Worm (Caenorhabditis elegans) whole organism, L4 larva: ENCODE measurements around the gene lin-36.

ENCODE experiments used
- D1046.2 ChIP-seq: fragments of 200-800 bp; sonication (Bioruptor generic); IDR thresholded peaks from 2 replicates; pipeline ENCODE4 v1.3.6; 2022; ENCODE audit warnings: missing genetic modification characterization, missing compliant biosample characterization
- F10B5.3 ChIP-seq: sonication (generic microtip); optimal IDR thresholded peaks from 2 replicates; lab custom pipeline; 2016; ENCODE audit warnings: mild to moderate bottlenecking, missing genetic modification characterization, missing compliant biosample characterization
- F37D6.2 ChIP-seq: sonication (generic microtip); optimal IDR thresholded peaks from 2 replicates; lab custom pipeline; 2016; ENCODE audit warnings: mild to moderate bottlenecking, missing genetic modification characterization, missing compliant biosample characterization
- R02D3.7 ChIP-seq: fragments of 150-350 bp; sonication (generic microtip); optimal IDR thresholded peaks from 3 replicates; lab custom pipeline; 2014; ENCODE audit warnings: missing biosample characterization, missing genetic modification characterization
- T20F7.1 ChIP-seq: fragments of 200-800 bp; sonication (Bioruptor generic); optimal IDR thresholded peaks from 2 replicates; lab custom pipeline; 2018; ENCODE audit warnings: mild to moderate bottlenecking, missing genetic modification characterization, missing compliant biosample characterization
- T26A8.4 ChIP-seq: fragments of 200-800 bp; sonication (Bioruptor generic); IDR thresholded peaks from 2 replicates; pipeline ENCODE4 v1.3.6; 2022; ENCODE audit warnings: missing genetic modification characterization, missing compliant biosample characterization
- Y105C5A.15 ChIP-seq: fragments of 200-800 bp; sonication (Bioruptor generic); IDR thresholded peaks from 2 replicates; pipeline ENCODE4 v1.3.6; 2022; ENCODE audit warnings: missing genetic modification characterization, missing compliant biosample characterization
- ZK337.2 ChIP-seq: fragments of 200-800 bp; sonication (Bioruptor generic); IDR thresholded peaks from 2 replicates; pipeline ENCODE4 v1.3.6; 2022; ENCODE audit warnings: missing genetic modification reagents, missing genetic modification characterization, missing compliant biosample characterization
- aly-2 ChIP-seq: sonication (generic microtip); optimal IDR thresholded peaks from 2 replicates; lab custom pipeline; 2018; ENCODE audit warnings: missing biosample characterization, missing genetic modification characterization
- ama-1 ChIP-seq: fragments of 150-350 bp; optimal IDR thresholded peaks from 2 replicates; lab custom pipeline; 2014; ENCODE audit warnings: inconsistent platforms, mixed read lengths
- ceh-28 ChIP-seq: fragments of 150-350 bp; optimal IDR thresholded peaks from 2 replicates; lab custom pipeline; 2014; ENCODE audit warnings: missing biosample characterization, missing genetic modification reagents, missing genetic modification characterization
- ceh-32 ChIP-seq: sonication (generic microtip); optimal IDR thresholded peaks from 2 replicates; lab custom pipeline; 2016; ENCODE audit warnings: mild to moderate bottlenecking, missing genetic modification characterization, missing compliant biosample characterization; ENCODE audit not compliant: poor library complexity
- ceh-44 ChIP-seq: fragments of 200-800 bp; sonication (Bioruptor generic); IDR thresholded peaks from 2 replicates; pipeline ENCODE4 v1.3.6; 2022; ENCODE audit warnings: missing genetic modification reagents, missing genetic modification characterization, missing compliant biosample characterization
- ces-1 ChIP-seq: fragments of 150-350 bp; sonication (generic microtip); optimal IDR thresholded peaks from 4 replicates; lab custom pipeline; 2014; ENCODE audit warnings: missing biosample characterization, missing genetic modification reagents, missing genetic modification characterization
- cey-2 ChIP-seq: sonication (generic microtip); optimal IDR thresholded peaks from 3 replicates; lab custom pipeline; 2017; ENCODE audit warnings: missing genetic modification characterization, mild to moderate bottlenecking, missing compliant biosample characterization, antibody characterized with exemption, borderline replicate concordance; ENCODE audit not compliant: insufficient read depth
- daf-8 ChIP-seq: fragments of 200-800 bp; sonication (Bioruptor generic); IDR thresholded peaks from 2 replicates; pipeline ENCODE4 v1.3.6; 2022; ENCODE audit warnings: missing genetic modification characterization, missing compliant biosample characterization
- dpl-1 ChIP-seq: fragments of 150-350 bp; optimal IDR thresholded peaks from 2 replicates; lab custom pipeline; 2014; ENCODE audit warnings: missing biosample characterization, missing genetic modification reagents, missing genetic modification characterization
- dve-1 ChIP-seq: sonication (generic microtip); optimal IDR thresholded peaks from 2 replicates; lab custom pipeline; 2017; ENCODE audit warnings: antibody characterized with exemption, mild to moderate bottlenecking, missing genetic modification characterization, missing compliant biosample characterization; ENCODE audit not compliant: insufficient read depth
- egl-27 ChIP-seq: sonication (generic microtip); optimal IDR thresholded peaks from 3 replicates; lab custom pipeline; 2017; ENCODE audit warnings: missing biosample characterization, missing genetic modification reagents, missing genetic modification characterization
- fos-1 ChIP-seq: fragments of 150-350 bp; optimal IDR thresholded peaks from 2 replicates; lab custom pipeline; 2014; ENCODE audit warnings: missing biosample characterization, missing genetic modification characterization
- lin-15B ChIP-seq: fragments of 150-350 bp; sonication (generic microtip); optimal IDR thresholded peaks from 3 replicates; lab custom pipeline; 2014; ENCODE audit warnings: missing biosample characterization, missing genetic modification characterization
- lin-29 ChIP-seq: fragments of 200-800 bp; sonication (Bioruptor generic); IDR thresholded peaks from 2 replicates; pipeline ENCODE4 v1.3.6; 2022; ENCODE audit warnings: missing genetic modification reagents, missing genetic modification characterization, missing compliant biosample characterization
- lin-38 ChIP-seq: fragments of 200-800 bp; sonication (Bioruptor generic); IDR thresholded peaks from 2 replicates; pipeline ENCODE4 v1.3.6; 2022; ENCODE audit warnings: missing genetic modification reagents, missing genetic modification characterization, missing compliant biosample characterization
- lsy-2 ChIP-seq, 2 experiments: fragments of 150-350 bp in 1 of 2; sonication (generic microtip) in 1 of 2; optimal IDR thresholded peaks; 2 replicates each; lab custom pipeline; 2014 to 2017; ENCODE audit warnings: missing biosample characterization in 2 of 2, missing genetic modification characterization in 2 of 2
- madf-9 ChIP-seq: fragments of 200-800 bp; sonication (Bioruptor generic); conservative IDR thresholded peaks from 2 replicates; pipeline ENCODE4 v1.3.6; 2022; ENCODE audit warnings: missing genetic modification reagents, missing genetic modification characterization, missing compliant biosample characterization
- mdl-1 ChIP-seq, 2 experiments: fragments of 150-350 bp in 1 of 2; sonication (generic microtip) in 1 of 2; optimal IDR thresholded peaks; 2 replicates each; lab custom pipeline; 2014 to 2017; ENCODE audit warnings: missing biosample characterization in 2 of 2, missing genetic modification characterization in 2 of 2
- mdt-29 ChIP-seq: fragments of 200-800 bp; sonication (Bioruptor generic); IDR thresholded peaks from 2 replicates; pipeline ENCODE4 v1.3.6; 2022; ENCODE audit warnings: missing genetic modification reagents, missing genetic modification characterization, missing compliant biosample characterization
- mes-2 ChIP-seq: sonication (generic microtip); optimal IDR thresholded peaks from 2 replicates; lab custom pipeline; 2016; ENCODE audit warnings: missing genotype, mild to moderate bottlenecking, missing genetic modification characterization, missing compliant biosample characterization; ENCODE audit not compliant: poor library complexity, severe bottlenecking
- mxl-3 ChIP-seq: fragments of 200-800 bp; sonication (Bioruptor generic); optimal IDR thresholded peaks from 2 replicates; lab custom pipeline; 2018; ENCODE audit warnings: mild to moderate bottlenecking, missing genetic modification characterization, missing compliant biosample characterization
- nhr-10 ChIP-seq: fragments of 150-350 bp; optimal IDR thresholded peaks from 2 replicates; lab custom pipeline; 2014; ENCODE audit warnings: missing biosample characterization, missing genetic modification characterization
- nhr-11 ChIP-seq: fragments of 150-350 bp; optimal IDR thresholded peaks from 2 replicates; lab custom pipeline; 2014; ENCODE audit warnings: missing biosample characterization, missing genetic modification characterization
- nhr-111 ChIP-seq: fragments of 200-800 bp; sonication (Bioruptor generic); optimal IDR thresholded peaks from 2 replicates; lab custom pipeline; 2018; ENCODE audit warnings: mild to moderate bottlenecking, missing genetic modification characterization, missing compliant biosample characterization
- nhr-25 ChIP-seq: sonication (generic microtip); optimal IDR thresholded peaks from 2 replicates; lab custom pipeline; 2017; ENCODE audit warnings: missing genetic modification characterization, mild to moderate bottlenecking, missing compliant biosample characterization, antibody characterized with exemption, moderate library complexity, borderline replicate concordance; ENCODE audit not compliant: insufficient read depth
- nhr-41 ChIP-seq: fragments of 200-800 bp; sonication (Bioruptor generic); IDR thresholded peaks from 2 replicates; pipeline ENCODE4 v1.3.6; 2022; ENCODE audit warnings: missing genetic modification reagents, missing genetic modification characterization, missing compliant biosample characterization
- nhr-48 ChIP-seq: sonication (generic microtip); optimal IDR thresholded peaks from 2 replicates; lab custom pipeline; 2016; ENCODE audit warnings: mild to moderate bottlenecking, missing genetic modification characterization, missing compliant biosample characterization
- php-3 ChIP-seq: fragments of 200-800 bp; sonication (Bioruptor generic); IDR thresholded peaks from 2 replicates; pipeline ENCODE4 v1.3.6; 2022; ENCODE audit warnings: missing genetic modification reagents, missing genetic modification characterization, missing compliant biosample characterization
- pqm-1 ChIP-seq: sonication (generic microtip); optimal IDR thresholded peaks from 2 replicates; lab custom pipeline; 2017; ENCODE audit warnings: missing biosample characterization, missing genetic modification characterization
- saeg-2 ChIP-seq: fragments of 200-800 bp; sonication (Bioruptor generic); IDR thresholded peaks from 2 replicates; pipeline ENCODE4 v1.3.6; 2022; ENCODE audit warnings: missing genetic modification reagents, missing genetic modification characterization, missing compliant biosample characterization
- set-16 ChIP-seq: fragments of 200-800 bp; sonication (Bioruptor generic); IDR thresholded peaks from 2 replicates; pipeline ENCODE4 v1.3.6; 2022; ENCODE audit warnings: missing genetic modification reagents, missing genetic modification characterization, missing compliant biosample characterization
- snpc-4 ChIP-seq: fragments of 150-350 bp; optimal IDR thresholded peaks from 2 replicates; lab custom pipeline; 2014; ENCODE audit warnings: missing biosample characterization, missing genetic modification characterization
- unc-62 ChIP-seq, 3 experiments: fragments of 150-350 bp in 1 of 3; sonication (generic microtip); optimal IDR thresholded peaks in 2 of 3; peaks in 1 of 3; 1 replicate in 1 of 3; 2 replicates in 2 of 3; lab custom pipeline; 2014 to 2017; ENCODE audit warnings: missing biosample characterization in 3 of 3, missing genetic modification characterization in 3 of 3, missing genetic modification reagents in 3 of 3, missing genotype in 1 of 3
- vab-7 ChIP-seq: fragments of 200-800 bp; sonication (Bioruptor generic); IDR thresholded peaks from 2 replicates; pipeline ENCODE4 v1.3.6; 2022; ENCODE audit warnings: missing genetic modification reagents, missing genetic modification characterization, missing compliant biosample characterization
- zip-2 ChIP-seq: fragments of 150-350 bp; optimal IDR thresholded peaks from 2 replicates; lab custom pipeline; 2014; ENCODE audit warnings: missing biosample characterization, missing genetic modification characterization
- ztf-11 ChIP-seq: fragments of 150-350 bp; optimal IDR thresholded peaks from 2 replicates; lab custom pipeline; 2014; ENCODE audit warnings: missing biosample characterization, missing genetic modification characterization
- ztf-7 ChIP-seq: fragments of 150-350 bp; optimal IDR thresholded peaks from 2 replicates; lab custom pipeline; 2014; ENCODE audit warnings: missing biosample characterization, missing genetic modification characterization

Gene lin-36

ce11 chrIII:7978289-7978688 lies 42.4 kb downstream of the lin-36 start (continued):
- TF ChIP-seq F10B5.3 (tag; lab: Kevin White, UChicago) (no peak), T26A8.4 (GFP tag; lab: Robert Waterston, UW) (no peak), lsy-2 (tag; optimal IDR thresholded peaks at IDR 0.05; lab: Kevin White, UChicago) (no peak), mxl-3 (GFP tag; lab: Kevin White, UChicago) (peak; percentile 23), nhr-10 (no peak), D1046.2 (GFP tag; lab: Robert Waterston, UW) (no peak)
- TF ChIP-seq, all 104 proteins: peak for 20

ce11 chrIII:7977777-7978176 lies 42.9 kb downstream of the lin-36 start, which contains the start of gene C06G4.4:
TSS of gene C06G4.4 (minus strand) at chrIII:7977812.
- TF ChIP-seq egl-27 (tag; lab: Kevin White, UChicago) (no peak), nhr-48 (tag; lab: Kevin White, UChicago) (no peak), mdl-1 (tag; optimal IDR thresholded peaks at IDR 0.05; lab: Kevin White, UChicago) (no peak), lsy-2 (tag; optimal IDR thresholded peaks at IDR 0.05; lab: Kevin White, UChicago) (no peak), lin-15B (no peak), lin-38 (GFP tag; lab: Robert Waterston, UW) (no peak)

ce11 chrIII:7977224-7977623 lies 43.4 kb downstream of the lin-36 start:
- TF ChIP-seq dve-1 (peak; percentile 19), ama-1 (peak; percentile 89), T26A8.4 (GFP tag; lab: Robert Waterston, UW) (0 out of 2 replicates have a peak, but pooled peaks have one; percentile 29), Y105C5A.15 (GFP tag; lab: Robert Waterston, UW) (no peak), nhr-11 (tag; lab: Kevin White, UChicago) (no peak), set-16 (GFP tag; lab: Robert Waterston, UW) (no peak), nhr-41 (GFP tag; lab: Robert Waterston, UW) (no peak), daf-8 (no peak), F37D6.2 (no peak), dpl-1 (GFP tag; lab: Kevin White, UChicago) (no peak), unc-62 (GFP tag; optimal IDR thresholded peaks at IDR 0.05 in 1 of 2; lab: Kevin White, UChicago) (no peak), unc-62 (tag; optimal IDR thresholded peaks at IDR 0.05; lab: Kevin White, UChicago) (no peak), saeg-2 (GFP tag; lab: Robert Waterston, UW) (0 out of 2 replicates have a peak, but pooled peaks have one; percentile 19), fos-1 (no peak), D1046.2 (GFP tag; lab: Robert Waterston, UW) (no peak), ces-1 (GFP tag; lab: Kevin White, UChicago) (no peak), ceh-44 (GFP tag; lab: Robert Waterston, UW) (no peak), lin-38 (GFP tag; lab: Robert Waterston, UW) (peak; percentile 44; the same call in 1 of the 2 replicates), mes-2 (tag; lab: Kevin White, UChicago) (peak; percentile 29), cey-2 (no peak), ceh-32 (tag; lab: Kevin White, UChicago) (no peak), pqm-1 (no peak), ZK337.2 (GFP tag; lab: Robert Waterston, UW) (no peak), lsy-2 (tag; optimal IDR thresholded peaks at IDR 0.05; lab: Kevin White, UChicago) (peak; percentile 25 to 63), ztf-7 (tag; lab: Kevin White, UChicago) (no peak), R02D3.7 (tag; lab: Kevin White, UChicago) (no peak), snpc-4 (tag; lab: Kevin White, UChicago) (no peak), ztf-11 (tag; lab: Kevin White, UChicago) (no peak), mdt-29 (0 out of 2 replicates have a peak, but pooled peaks have one; percentile 12), mdl-1 (tag; optimal IDR thresholded peaks at IDR 0.05; lab: Kevin White, UChicago) (no peak), mxl-3 (GFP tag; lab: Kevin White, UChicago) (no peak), aly-2 (no peak), madf-9 (GFP tag; lab: Robert Waterston, UW) (no peak), vab-7 (GFP tag; lab: Robert Waterston, UW) (0 out of 2 replicates have a peak, but pooled peaks have one; percentile 23), T20F7.1 (GFP tag; lab: Kevin White, UChicago) (no peak), ceh-28 (tag; lab: Kevin White, UChicago) (no peak), php-3 (GFP tag; lab: Robert Waterston, UW) (0 out of 2 replicates have a peak, but pooled peaks have one; percentile 29), nhr-111 (no peak), lin-29 (GFP tag; lab: Robert Waterston, UW) (no peak), zip-2 (no peak), nhr-25 (no peak)
